Worm (Caenorhabditis elegans): ENCODE measurements around the gene fbxa-73.

Gene fbxa-73

DNA sequence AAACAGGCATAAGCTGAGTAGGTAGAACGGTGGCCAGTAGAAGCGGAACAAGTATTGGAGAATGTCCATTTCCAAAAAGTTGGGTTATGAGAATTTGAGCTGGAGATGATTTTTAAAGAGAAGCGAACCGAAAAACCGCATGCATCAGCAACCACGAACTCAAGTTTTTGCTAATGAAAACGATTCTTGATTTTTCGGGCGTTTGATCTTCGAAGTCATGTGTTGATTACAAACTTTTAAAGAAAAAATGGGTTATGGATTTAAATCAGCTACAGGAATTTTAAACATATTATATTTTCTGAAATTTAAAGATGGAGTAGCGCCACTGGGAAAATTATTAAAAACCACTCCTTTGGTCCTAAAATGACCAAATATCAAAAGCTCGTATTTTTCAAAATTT is 29.3 kb upstream of the fbxa-73 start, which contains the start of gene srd-65:
Gene srd-65 (minus strand): TSS at position 101 of the 400 bp plus-strand sequence.
- TF ChIP-seq egl-18 (GFP tag; IDR thresholded peaks at IDR 0.05) (no peak), nfya-2 (GFP tag; IDR thresholded peaks at IDR 0.05) (no peak), ets-4 (GFP tag; optimal IDR thresholded peaks at IDR 0.05) (no peak), let-526 (GFP tag; IDR thresholded peaks at IDR 0.05) (no peak), egl-44 (GFP tag; IDR thresholded peaks at IDR 0.05) (no peak), F10E7.11 (tag; optimal IDR thresholded peaks at IDR 0.05) (no peak), cebp-2 (GFP tag; IDR thresholded peaks at IDR 0.05) (no peak), tbx-9 (tag; optimal IDR thresholded peaks at IDR 0.05; ENCODE audit: borderline replicate concordance) (no peak), B0336.3 (GFP tag; IDR thresholded peaks at IDR 0.05) (no peak)

DNA sequence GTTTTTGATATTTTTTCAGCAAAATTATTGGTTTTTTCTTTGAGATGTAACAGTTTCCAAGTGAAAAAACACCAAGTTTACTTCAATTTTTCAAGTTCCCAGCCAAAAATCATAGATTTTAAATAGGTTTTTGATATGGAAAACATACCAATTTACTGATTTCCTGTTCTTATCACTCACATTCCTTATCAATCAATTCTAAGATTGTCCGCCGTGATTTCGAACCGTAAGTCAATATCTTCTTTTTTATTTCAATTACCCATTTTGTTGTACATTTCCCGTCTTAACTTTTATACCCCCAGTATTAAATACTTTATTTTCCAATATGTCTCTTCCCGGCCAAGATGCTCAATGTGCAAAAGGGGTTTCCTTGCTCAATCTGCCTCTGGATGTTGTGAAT is 28.8 kb upstream of the fbxa-73 start, which contains the start of gene fbxa-38:
Gene fbxa-38 (plus strand): TSS at position 195 of the 400 bp plus-strand sequence.
- TF ChIP-seq attf-5 (GFP tag; optimal IDR thresholded peaks at IDR 0.05) (no peak), tbp1 (GFP tag; optimal IDR thresholded peaks at IDR 0.05) (no peak), F55B11.4 (tag; optimal IDR thresholded peaks at IDR 0.05; ENCODE audit: borderline replicate concordance, insufficient read depth) (no peak), hrde-1 (tag; optimal IDR thresholded peaks at IDR 0.05; ENCODE audit: borderline replicate concordance) (no peak), pha-4 (tag; optimal IDR thresholded peaks at IDR 0.05) (no peak), snpc-1.1 (tag; optimal IDR thresholded peaks at IDR 0.05; ENCODE audit: insufficient read depth) (no peak)

DNA sequence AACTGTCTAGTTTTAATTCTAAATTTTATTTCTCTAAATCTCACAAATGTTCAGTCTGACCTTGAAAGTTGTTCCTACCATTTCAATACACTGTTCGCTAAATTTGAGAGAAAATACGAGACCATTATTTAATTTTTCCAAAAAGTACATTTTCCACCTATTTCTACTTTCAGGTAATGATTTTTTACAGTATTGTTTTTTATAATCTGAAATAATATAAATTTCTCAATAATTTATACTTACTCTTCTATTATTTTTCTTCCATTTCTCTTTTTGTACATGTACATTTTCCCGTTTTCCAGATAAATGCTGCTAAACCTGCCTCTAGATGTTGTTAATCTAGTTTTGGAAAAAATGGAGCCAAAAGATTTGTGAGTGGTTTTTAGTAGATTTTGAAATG is 25.8 kb upstream of the fbxa-73 start, which contains the start of gene fbxa-62:
Gene fbxa-62 (plus strand): TSS at position 301 of the 400 bp plus-strand sequence.
- TF ChIP-seq F57A8.1 (GFP tag; optimal IDR thresholded peaks at IDR 0.05) (no peak), unc-62 (GFP tag; optimal IDR thresholded peaks at IDR 0.05) (no peak), lsl-1 (GFP tag; optimal IDR thresholded peaks at IDR 0.05) (no peak), dox-1 (GFP tag; IDR thresholded peaks at IDR 0.05) (no peak), let-526 (GFP tag; IDR thresholded peaks at IDR 0.05) (no peak), madf-10 (tag; optimal IDR thresholded peaks at IDR 0.05) (no peak), aptf-2 (GFP tag; conservative IDR thresholded peaks at IDR 0.05) (no peak), nhr-27 (tag; optimal IDR thresholded peaks at IDR 0.05) (no peak), snpc-3.4 (tag; optimal IDR thresholded peaks at IDR 0.05) (no peak), ztf-3 (GFP tag; optimal IDR thresholded peaks at IDR 0.05) (no peak), B0336.3 (GFP tag; IDR thresholded peaks at IDR 0.05) (no peak), egl-18 (GFP tag; IDR thresholded peaks at IDR 0.05) (no peak), ceh-40 (GFP tag; IDR thresholded peaks at IDR 0.05) (no peak), attf-6 (GFP tag; IDR thresholded peaks at IDR 0.05) (no peak), rcor-1 (GFP tag; IDR thresholded peaks at IDR 0.05) (no peak), T26A5.8 (tag; optimal IDR thresholded peaks at IDR 0.05) (no peak), tbp1 (GFP tag; optimal IDR thresholded peaks at IDR 0.05) (no peak), lin-54 (GFP tag; optimal IDR thresholded peaks at IDR 0.05) (no peak)

DNA sequence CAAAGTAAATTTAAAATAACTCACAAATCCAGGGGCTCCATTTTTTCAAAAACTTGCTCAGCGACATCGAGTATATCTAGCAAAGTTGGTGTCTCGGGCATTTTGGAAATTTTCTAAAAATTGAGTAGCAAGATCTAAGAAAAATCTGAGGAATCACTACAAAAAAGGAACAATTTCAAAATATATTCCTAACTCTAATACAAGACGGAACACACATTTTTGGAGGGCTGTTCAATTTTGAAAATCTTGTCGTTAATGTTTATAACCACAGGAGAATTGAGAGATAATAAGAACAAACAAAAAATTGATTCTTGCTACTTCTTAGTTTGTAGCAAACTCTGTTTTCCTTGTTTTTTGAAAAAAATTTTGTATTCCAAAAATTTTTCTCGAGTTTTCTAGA is 20.9 kb upstream of the fbxa-73 start, which contains the start of gene fbxa-47:
Gene fbxa-47 (minus strand): TSS at position 101 of the 400 bp plus-strand sequence.
- TF ChIP-seq attf-6 (GFP tag; IDR thresholded peaks at IDR 0.05) (no peak), hlh-12 (tag; optimal IDR thresholded peaks at IDR 0.05) (no peak), Y67H2A.10 (GFP tag; conservative IDR thresholded peaks at IDR 0.05) (no peak), F23B12.7 (tag; optimal IDR thresholded peaks at IDR 0.05; ENCODE audit: insufficient read depth) (no peak), F39B2.1 (GFP tag; IDR thresholded peaks at IDR 0.05) (no peak), egrh-3 (GFP tag; IDR thresholded peaks at IDR 0.05) (no peak), B0336.3 (GFP tag; IDR thresholded peaks at IDR 0.05) (no peak), dpff-1 (tag; optimal IDR thresholded peaks at IDR 0.05) (no peak), attf-5 (GFP tag; optimal IDR thresholded peaks at IDR 0.05) (no peak), lsl-1 (GFP tag; optimal IDR thresholded peaks at IDR 0.05) (no peak), hsf-1 (GFP tag; IDR thresholded peaks at IDR 0.05) (no peak), hmg-20 (GFP tag; IDR thresholded peaks at IDR 0.05) (no peak), let-607 (tag; optimal IDR thresholded peaks at IDR 0.05) (no peak), pbrm-1 (GFP tag; IDR thresholded peaks at IDR 0.05) (no peak), C17E4.6 (GFP tag; IDR thresholded peaks at IDR 0.05) (no peak)
